Fruit fly (Drosophila melanogaster): ENCODE data around the gene Mnat9.

dm6 chr3R:31617801-31618200 lies 1.8 kb upstream of the Mnat9 start, which contains the start of gene pasha:
- TF ChIP-seq Blimp-1 (GFP tag; optimal IDR thresholded peaks at IDR 0.05), result no peak
- TF ChIP-seq Fer2 (tag; optimal IDR thresholded peaks at IDR 0.05), result no peak
- no peak for TF ChIP-seq ro (GFP tag; IDR thresholded peaks at IDR 0.05)
- no peak for TF ChIP-seq CG9932 (GFP tag; IDR thresholded peaks at IDR 0.05)
- TF ChIP-seq CG8359 (GFP tag; optimal IDR thresholded peaks at IDR 0.05; ENCODE audit: borderline replicate concordance), result no peak
- no peak for TF ChIP-seq Lhr (GFP tag; optimal IDR thresholded peaks at IDR 0.05)

All from whole organism, embryonic.